Fruit fly (Drosophila melanogaster) whole organism, embryonic: ENCODE results near the gene Hsp67Ba.

Experiments
- Adf1 ChIP-seq: fragments of 200-800 bp; sonication (Bioruptor generic); IDR thresholded peaks from 2 replicates; pipeline ENCODE4 v1.3.6; 2022; ENCODE audit warnings: missing biosample characterization, missing genetic modification characterization
- CG10147 ChIP-seq: fragments of 200-800 bp; sonication (Bioruptor generic); optimal IDR thresholded peaks from 2 replicates; lab custom pipeline; 2019; ENCODE audit warnings: missing biosample characterization, mild to moderate bottlenecking, missing genetic modification characterization, moderate library complexity
- CG10274 ChIP-seq: fragments of 200-800 bp; sonication (Bioruptor generic); optimal IDR thresholded peaks from 3 replicates; lab custom pipeline; 2017; ENCODE audit warnings: missing biosample characterization, mild to moderate bottlenecking, missing genetic modification characterization
- CG12104 ChIP-seq: fragments of 200-800 bp; sonication (Bioruptor generic); optimal IDR thresholded peaks from 3 replicates; lab custom pipeline; 2016; ENCODE audit warnings: missing biosample characterization, missing genetic modification characterization
- CG1233 ChIP-seq: fragments of 200-800 bp; sonication (Bioruptor generic); optimal IDR thresholded peaks from 4 replicates; lab custom pipeline; 2018; ENCODE audit warnings: missing biosample characterization, mild to moderate bottlenecking, missing genetic modification characterization
- CG12744 ChIP-seq: fragments of 200-800 bp; sonication (Bioruptor generic); optimal IDR thresholded peaks from 2 replicates; lab custom pipeline; 2016; ENCODE audit warnings: missing biosample characterization, missing genetic modification characterization
- CG13123 ChIP-seq: fragments of 200-800 bp; sonication (Bioruptor generic); optimal IDR thresholded peaks from 2 replicates; lab custom pipeline; 2016; ENCODE audit warnings: missing biosample characterization, missing genetic modification characterization
- CG13624 ChIP-seq: fragments of 200-800 bp; sonication (Bioruptor generic); optimal IDR thresholded peaks from 2 replicates; lab custom pipeline; 2016; ENCODE audit warnings: missing biosample characterization, missing genetic modification characterization
- CG1602 ChIP-seq: fragments of 200-800 bp; sonication (Bioruptor generic); optimal IDR thresholded peaks from 3 replicates; lab custom pipeline; 2016; ENCODE audit warnings: missing biosample characterization, missing genetic modification characterization
- CG17568 ChIP-seq: fragments of 200-800 bp; sonication (Bioruptor generic); optimal IDR thresholded peaks from 2 replicates; lab custom pipeline; 2018; ENCODE audit warnings: missing biosample characterization, mild to moderate bottlenecking, missing genetic modification characterization, moderate library complexity
- CG17802 ChIP-seq: fragments of 200-800 bp; sonication (Bioruptor generic); optimal IDR thresholded peaks from 2 replicates; lab custom pipeline; 2018; ENCODE audit warnings: missing biosample characterization, mild to moderate bottlenecking, missing genetic modification characterization, moderate library complexity
- CG32772 ChIP-seq: fragments of 200-800 bp; sonication (Bioruptor generic); IDR thresholded peaks from 2 replicates; pipeline ENCODE4 v1.3.6; 2022; ENCODE audit warnings: missing biosample characterization, missing genetic modification characterization
- CG4360 ChIP-seq: fragments of 200-800 bp; sonication (Bioruptor generic); IDR thresholded peaks from 2 replicates; pipeline ENCODE4 v1.3.6; 2022; ENCODE audit warnings: missing biosample characterization, missing genetic modification characterization
- CG6791 ChIP-seq: fragments of 200-800 bp; sonication (Bioruptor generic); IDR thresholded peaks from 3 replicates; pipeline ENCODE4 v1.3.6; 2022; ENCODE audit warnings: missing biosample characterization, missing genetic modification characterization; ENCODE audit not compliant: partially characterized antibody
- CG6854 ChIP-seq: fragments of 200-800 bp; sonication (Bioruptor generic); optimal IDR thresholded peaks from 3 replicates; lab custom pipeline; 2017; ENCODE audit warnings: missing biosample characterization, mild to moderate bottlenecking, missing genetic modification characterization
- CG8290 ChIP-seq, 3 experiments: fragments of 200-800 bp; sonication (Bioruptor generic); optimal IDR thresholded peaks; 2 replicates each; lab custom pipeline; 2016 to 2019; ENCODE audit warnings: missing biosample characterization in 3 of 3, missing genetic modification characterization in 3 of 3, mild to moderate bottlenecking in 2 of 3, moderate library complexity in 1 of 3
- CG9727 ChIP-seq: fragments of 200-800 bp; sonication (Bioruptor generic); optimal IDR thresholded peaks from 3 replicates; lab custom pipeline; 2017; ENCODE audit warnings: missing biosample characterization, mild to moderate bottlenecking, missing genetic modification characterization
- D ChIP-seq, 2 experiments: fragments of 200-800 bp in 1 of 2; fragments of >200 bp in 1 of 2; sonication (Bioruptor generic) in 1 of 2; optimal IDR thresholded peaks; 2 replicates in 1 of 2; 3 replicates in 1 of 2; lab custom pipeline; 2017; ENCODE audit warnings: mild to moderate bottlenecking in 1 of 2, missing biosample characterization in 1 of 2, missing genetic modification characterization in 1 of 2, missing genetic modification reagents in 1 of 2
- Dll ChIP-seq: fragments of 200-800 bp; sonication (Bioruptor generic); IDR thresholded peaks from 4 replicates; pipeline ENCODE4 v1.3.6; 2022; ENCODE audit warnings: missing biosample characterization, missing genetic modification characterization; ENCODE audit not compliant: partially characterized antibody
- HmgD ChIP-seq: fragments of 200-800 bp; sonication (Bioruptor generic); optimal IDR thresholded peaks from 3 replicates; lab custom pipeline; 2016; ENCODE audit warnings: missing biosample characterization, missing genetic modification characterization
- Lim3 ChIP-seq: fragments of 200-800 bp; sonication (Bioruptor generic); IDR thresholded peaks from 2 replicates; pipeline ENCODE4 v1.3.6; 2022; ENCODE audit warnings: missing biosample characterization, missing genetic modification characterization
- Lpt ChIP-seq: fragments of >200 bp; optimal IDR thresholded peaks from 2 replicates; lab custom pipeline; 2018; ENCODE audit warnings: missing biosample characterization, missing genetic modification characterization
- NK7.1 ChIP-seq: fragments of 200-800 bp; sonication (Bioruptor generic); optimal IDR thresholded peaks from 3 replicates; lab custom pipeline; 2016; ENCODE audit warnings: missing biosample characterization, missing genetic modification characterization
- Neu2 ChIP-seq: fragments of 200-800 bp; sonication (Bioruptor generic); optimal IDR thresholded peaks from 3 replicates; lab custom pipeline; 2016; ENCODE audit warnings: missing biosample characterization, missing genetic modification characterization, borderline replicate concordance
- Nf-YC ChIP-seq: fragments of 200-800 bp; optimal IDR thresholded peaks from 3 replicates; lab custom pipeline; 2019; ENCODE audit warnings: missing biosample characterization, mild to moderate bottlenecking, missing genetic modification characterization, moderate library complexity
- Pdp1 ChIP-seq, 2 experiments: fragments of 200-800 bp; sonication (Bioruptor generic); optimal IDR thresholded peaks; 3 replicates each; lab custom pipeline; 2016; ENCODE audit warnings: missing biosample characterization in 2 of 2, missing genetic modification characterization in 2 of 2, mild to moderate bottlenecking in 1 of 2, moderate library complexity in 1 of 2
- Side ChIP-seq: fragments of 200-800 bp; sonication (Bioruptor generic); optimal IDR thresholded peaks from 2 replicates; lab custom pipeline; 2016; ENCODE audit warnings: missing biosample characterization, missing genetic modification characterization
- Six4 ChIP-seq: fragments of 200-800 bp; sonication (Bioruptor generic); optimal IDR thresholded peaks from 2 replicates; lab custom pipeline; 2016; ENCODE audit warnings: missing biosample characterization, missing genetic modification characterization
- Sry-β ChIP-seq: fragments of 200-800 bp; sonication (Bioruptor generic); optimal IDR thresholded peaks from 2 replicates; lab custom pipeline; 2018; ENCODE audit warnings: missing biosample characterization, mild to moderate bottlenecking, missing genetic modification characterization, moderate library complexity
- ash1 ChIP-seq: fragments of 200-800 bp; sonication (Bioruptor generic); optimal IDR thresholded peaks from 2 replicates; lab custom pipeline; 2018; ENCODE audit warnings: missing biosample characterization, mild to moderate bottlenecking, missing genetic modification characterization
- bigmax ChIP-seq: fragments of 200-800 bp; sonication (Bioruptor generic); optimal IDR thresholded peaks from 2 replicates; lab custom pipeline; 2018; ENCODE audit warnings: missing biosample characterization, mild to moderate bottlenecking, missing genetic modification characterization
- btn ChIP-seq: fragments of 200-800 bp; sonication (Bioruptor generic); optimal IDR thresholded peaks from 2 replicates; lab custom pipeline; 2016; ENCODE audit warnings: missing biosample characterization, missing genetic modification characterization
- crp ChIP-seq, 2 experiments: fragments of 200-800 bp; sonication (Bioruptor generic); optimal IDR thresholded peaks; 2 replicates in 1 of 2; 3 replicates in 1 of 2; lab custom pipeline; 2017; ENCODE audit warnings: missing biosample characterization in 2 of 2, missing genetic modification characterization in 2 of 2, mild to moderate bottlenecking in 1 of 2, moderate library complexity in 1 of 2
- ems ChIP-seq: fragments of 200-800 bp; sonication (Bioruptor generic); optimal IDR thresholded peaks from 3 replicates; lab custom pipeline; 2016; ENCODE audit warnings: missing biosample characterization, missing genetic modification characterization
- gcm2 ChIP-seq: fragments of 200-800 bp; sonication (Bioruptor generic); optimal IDR thresholded peaks from 2 replicates; lab custom pipeline; 2016; ENCODE audit warnings: missing biosample characterization, missing genetic modification characterization
- h ChIP-seq: fragments of >200 bp; optimal IDR thresholded peaks from 2 replicates; lab custom pipeline; 2017
- hkb ChIP-seq, 2 experiments: fragments of 200-800 bp in 1 of 2; fragments of >200 bp in 1 of 2; sonication (Bioruptor generic) in 1 of 2; IDR thresholded peaks in 1 of 2; optimal IDR thresholded peaks in 1 of 2; 2 replicates each; pipeline versions ENCODE4 v1.3.6 to Lab custom; 2017 to 2022; ENCODE audit warnings: missing biosample characterization in 1 of 2, missing genetic modification characterization in 1 of 2
- jigr1 ChIP-seq: fragments of 200-800 bp; sonication (Bioruptor generic); IDR thresholded peaks from 3 replicates; pipeline ENCODE4 v1.3.6; 2022; ENCODE audit warnings: missing biosample characterization, missing genetic modification characterization
- ken ChIP-seq: fragments of 200-800 bp; sonication (Bioruptor generic); IDR thresholded peaks from 3 replicates; pipeline ENCODE4 v1.3.6; 2022; ENCODE audit warnings: missing biosample characterization, missing genetic modification characterization
- mirr ChIP-seq: fragments of 200-800 bp; sonication (Bioruptor generic); optimal IDR thresholded peaks from 3 replicates; lab custom pipeline; 2018; ENCODE audit warnings: missing biosample characterization, mild to moderate bottlenecking, missing genetic modification characterization
- pfk ChIP-seq: fragments of 200-800 bp; sonication (Bioruptor generic); optimal IDR thresholded peaks from 2 replicates; lab custom pipeline; 2018; ENCODE audit warnings: missing biosample characterization, mild to moderate bottlenecking, missing genetic modification characterization, moderate library complexity
- rib ChIP-seq: fragments of 200-800 bp; sonication (Bioruptor generic); IDR thresholded peaks from 2 replicates; pipeline ENCODE4 v1.3.6; 2022; ENCODE audit warnings: missing biosample characterization, missing genetic modification characterization
- row ChIP-seq: fragments of 200-800 bp; sonication (Bioruptor generic); IDR thresholded peaks from 3 replicates; pipeline ENCODE4 v1.3.6; 2022; ENCODE audit warnings: missing biosample characterization, missing genetic modification characterization
- salm ChIP-seq: fragments of 200-800 bp; sonication (Bioruptor generic); optimal IDR thresholded peaks from 2 replicates; lab custom pipeline; 2018; ENCODE audit warnings: missing biosample characterization, mild to moderate bottlenecking, missing genetic modification characterization
- toy ChIP-seq: fragments of 200-800 bp; sonication (Bioruptor generic); IDR thresholded peaks from 2 replicates; pipeline ENCODE4 v1.3.6; 2022; ENCODE audit warnings: missing biosample characterization, missing genetic modification characterization
- tx ChIP-seq: fragments of 200-800 bp; sonication (Bioruptor generic); optimal IDR thresholded peaks from 2 replicates; lab custom pipeline; 2016; ENCODE audit warnings: missing biosample characterization, missing genetic modification characterization
- unc-4 ChIP-seq: fragments of 200-800 bp; sonication (Bioruptor generic); IDR thresholded peaks from 2 replicates; pipeline ENCODE4 v1.3.6; 2022; ENCODE audit warnings: missing biosample characterization, missing genetic modification characterization; ENCODE audit not compliant: partially characterized antibody
- zf30C ChIP-seq: fragments of 200-800 bp; sonication (Bioruptor generic); optimal IDR thresholded peaks from 3 replicates; lab custom pipeline; 2018; ENCODE audit warnings: missing biosample characterization, mild to moderate bottlenecking, missing genetic modification characterization

Gene Hsp67Ba

DNA sequence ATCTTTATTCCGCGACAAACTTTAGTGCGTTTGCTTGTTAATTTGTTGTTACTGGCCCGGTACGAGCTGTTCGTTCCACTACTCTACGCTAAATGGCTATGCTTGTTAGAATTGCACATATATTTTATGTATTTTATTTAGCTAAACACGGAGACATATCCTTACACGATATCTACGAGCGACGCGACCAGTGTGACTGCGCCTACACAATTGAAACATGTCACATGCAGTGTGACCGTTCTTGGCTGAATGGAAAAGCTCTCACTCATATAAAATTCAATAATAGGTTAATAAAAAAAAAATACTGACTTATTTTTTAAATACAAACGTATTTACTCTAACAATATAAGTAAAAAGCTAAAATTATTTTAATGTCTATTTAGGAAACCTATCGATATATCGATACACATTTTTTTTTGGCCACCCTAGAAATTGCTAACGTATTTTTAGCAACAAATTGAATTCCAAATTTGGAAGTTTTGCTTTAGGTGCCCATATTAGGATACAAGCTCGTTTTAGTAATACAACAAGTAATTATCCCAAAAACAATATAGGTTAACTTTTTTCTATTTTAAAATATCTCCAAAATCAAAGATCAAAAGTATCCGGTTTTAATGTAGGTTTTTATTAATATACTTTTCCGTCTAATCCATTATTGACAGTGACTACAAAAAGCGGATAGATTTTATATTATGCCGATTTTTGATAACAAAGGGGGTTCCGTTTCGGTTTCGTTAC is 19.8 kb upstream of the Hsp67Ba start, which contains the start of gene CG4080 (continued):
- TF ChIP-seq CG1602 (no peak), CG13624 (GFP tag; lab: Kevin White, UChicago) (no peak), D (optimal IDR thresholded peaks at IDR 0.05; lab: Kevin White, UChicago) (no peak), D (GFP tag; optimal IDR thresholded peaks at IDR 0.05; lab: Kevin White, UChicago) (no peak), mirr (GFP tag; lab: Kevin White, UChicago) (no peak), tx (no peak), CG12104 (peak; percentile 4), ems (GFP tag; lab: Kevin White, UChicago) (peak; percentile 35), NK7.1 (GFP tag; lab: Kevin White, UChicago) (no peak), CG8290 (GFP tag; optimal IDR thresholded peaks at IDR 0.05; lab: Kevin White, UChicago) (peak; percentile 22), CG8290 (tag; optimal IDR thresholded peaks at IDR 0.05; lab: Kevin White, UChicago) (peak; percentile 32 to 36), Pdp1 (GFP tag; optimal IDR thresholded peaks at IDR 0.05; lab: Kevin White, UChicago) (peak in 1 of 2 experiments; percentile 22), CG13123 (no peak), Neu2 (GFP tag; lab: Kevin White, UChicago) (no peak), row (GFP tag; lab: Robert Waterston, UW) (peak; percentile 70), Lim3 (GFP tag; lab: Robert Waterston, UW) (no peak), toy (GFP tag; lab: Robert Waterston, UW) (no peak), Sry-β (GFP tag; lab: Kevin White, UChicago) (no peak), gcm2 (GFP tag; lab: Kevin White, UChicago) (no peak), btn (GFP tag; lab: Kevin White, UChicago) (no peak), CG10274 (no peak), CG32772 (GFP tag; lab: Robert Waterston, UW) (no peak), CG1233 (GFP tag; lab: Kevin White, UChicago) (no peak), Adf1 (no peak), CG17802 (tag; lab: Kevin White, UChicago) (no peak), zf30C (no peak), crp (GFP tag; optimal IDR thresholded peaks at IDR 0.05; lab: Kevin White, UChicago) (peak in 1 of 2 experiments; percentile 4), CG12744 (GFP tag; lab: Kevin White, UChicago) (peak; percentile 3), Nf-YC (peak; percentile 44), unc-4 (GFP tag; lab: Robert Waterston, UW) (peak; percentile 88), Dll (GFP tag; lab: Robert Waterston, UW) (peak; percentile 89), CG6854 (no peak), CG17568 (GFP tag; lab: Kevin White, UChicago) (peak; percentile 34), HmgD (GFP tag; lab: Kevin White, UChicago) (no peak), salm (tag; lab: Kevin White, UChicago) (no peak), bigmax (GFP tag; lab: Kevin White, UChicago) (no peak), rib (GFP tag; lab: Robert Waterston, UW) (no peak), CG10147 (peak; percentile 24), CG9727 (GFP tag; lab: Kevin White, UChicago) (no peak), Lpt (GFP tag; lab: Kevin White, UChicago) (no peak), CG6791 (peak; percentile 65; the same call in 1 of the 3 replicates), h (lab: Kevin White, UChicago) (no peak), pfk (no peak), CG4360 (GFP tag; lab: Robert Waterston, UW) (no peak), ken (GFP tag; lab: Robert Waterston, UW) (no peak), Side (GFP tag; lab: Kevin White, UChicago) (no peak), jigr1 (no peak; the same call in 2 of the 3 replicates), Six4 (GFP tag; lab: Kevin White, UChicago) (no peak), ash1 (GFP tag; lab: Kevin White, UChicago) (no peak), hkb (optimal IDR thresholded peaks at IDR 0.05; lab: Kevin White, UChicago) (peak; percentile 6), hkb (GFP tag; IDR thresholded peaks at IDR 0.05; lab: Robert Waterston, UW) (0 out of 2 replicates have a peak, but pooled peaks have one; percentile 19)
